Worm (Caenorhabditis elegans) whole organism, late embryonic: Measurements from ENCODE around the gene Y54G2A.50.

ENCODE experiments used
- K09A11.1 ChIP-seq: sonication (generic microtip); optimal IDR thresholded peaks from 2 replicates; lab custom pipeline; 2017; ENCODE audit warnings: antibody characterized with exemption, mild to moderate bottlenecking, missing genetic modification characterization, missing compliant biosample characterization; ENCODE audit not compliant: insufficient read depth
- ama-1 ChIP-seq: fragments of 150-350 bp; optimal IDR thresholded peaks from 2 replicates; lab custom pipeline; 2014
- ceh-6 ChIP-seq: fragments of 200-800 bp; sonication (Bioruptor generic); optimal IDR thresholded peaks from 2 replicates; lab custom pipeline; 2018; ENCODE audit warnings: mild to moderate bottlenecking, missing genetic modification characterization, missing compliant biosample characterization
- hlh-30 ChIP-seq: sonication (generic microtip); optimal IDR thresholded peaks from 2 replicates; lab custom pipeline; 2017; ENCODE audit warnings: antibody characterized with exemption, missing genetic modification characterization, missing compliant biosample characterization; ENCODE audit not compliant: insufficient read depth

ce11 chrIV:2922196-2922595 is 4.4 kb downstream of the Y54G2A.50 start, which contains the start of gene fbxc-45:
- TF ChIP-seq K09A11.1: no peak
- no peak for TF ChIP-seq ama-1
- no peak for TF ChIP-seq hlh-30 (tag; lab: Kevin White, UChicago)
- no peak for TF ChIP-seq ceh-6 (GFP tag; lab: Kevin White, UChicago)
